Fruit fly (Drosophila melanogaster) whole organism, embryonic: ENCODE measurements around the gene CG4291.
A peak's percentile ranks its signal among the peaks of the same experiment; 100 is the strongest.

Experiments
- Adf1 ChIP-seq: fragments of 200-800 bp; sonication (Bioruptor generic); IDR thresholded peaks from 2 replicates; pipeline ENCODE4 v1.3.6; 2022; ENCODE audit warnings: missing biosample characterization, missing genetic modification characterization
- Awh ChIP-seq: fragments of 200-800 bp; sonication (Bioruptor generic); IDR thresholded peaks from 2 replicates; pipeline ENCODE4, ENCODE4 v1.3.6; 2022; ENCODE audit warnings: missing biosample characterization, missing genetic modification characterization
- BEAF-32 ChIP-seq: fragments of 200-800 bp; sonication (Bioruptor generic); optimal IDR thresholded peaks from 3 replicates; lab custom pipeline; 2017; ENCODE audit warnings: missing biosample characterization, missing genetic modification characterization, mild to moderate bottlenecking, moderate library complexity, missing genetic modification reagents
- CG10543 ChIP-seq: fragments of 200-800 bp; sonication (Bioruptor generic); optimal IDR thresholded peaks from 3 replicates; lab custom pipeline; 2017; ENCODE audit warnings: missing biosample characterization, mild to moderate bottlenecking, missing genetic modification characterization, moderate library complexity
- CG10979 ChIP-seq: fragments of 200-800 bp; sonication (Bioruptor generic); optimal IDR thresholded peaks from 2 replicates; lab custom pipeline; 2018; ENCODE audit warnings: missing biosample characterization, mild to moderate bottlenecking, missing genetic modification characterization, moderate library complexity
- CG11504 ChIP-seq: fragments of 200-800 bp; sonication (Bioruptor generic); optimal IDR thresholded peaks from 3 replicates; lab custom pipeline; 2019; ENCODE audit warnings: missing biosample characterization, mild to moderate bottlenecking, missing genetic modification characterization, moderate library complexity
- CG12659 ChIP-seq: fragments of 200-800 bp; sonication (Bioruptor generic); optimal IDR thresholded peaks from 3 replicates; lab custom pipeline; 2017; ENCODE audit warnings: mild to moderate bottlenecking, missing biosample characterization, missing genetic modification reagents, missing genetic modification characterization
- CG13287 ChIP-seq: fragments of 200-800 bp; sonication (Bioruptor generic); IDR thresholded peaks from 2 replicates; pipeline ENCODE4 v1.3.6; 2022; ENCODE audit warnings: missing biosample characterization, missing genetic modification characterization; ENCODE audit not compliant: partially characterized antibody
- CG14441 ChIP-seq: fragments of 200-800 bp; sonication (Bioruptor generic); IDR thresholded peaks from 2 replicates; pipeline ENCODE4 v1.3.6; 2022; ENCODE audit warnings: missing biosample characterization, missing genetic modification characterization
- CG14965 ChIP-seq: fragments of 200-800 bp; sonication (Bioruptor generic); optimal IDR thresholded peaks from 2 replicates; lab custom pipeline; 2016; ENCODE audit warnings: missing biosample characterization, missing genetic modification characterization, borderline replicate concordance
- CG15269 ChIP-seq: fragments of 200-800 bp; sonication (Bioruptor generic); optimal IDR thresholded peaks from 2 replicates; lab custom pipeline; 2018; ENCODE audit warnings: missing biosample characterization, mild to moderate bottlenecking, missing genetic modification characterization, moderate library complexity
- CG1603 ChIP-seq: fragments of 200-800 bp; sonication (Bioruptor generic); optimal IDR thresholded peaks from 2 replicates; lab custom pipeline; 2019; ENCODE audit warnings: missing biosample characterization, mild to moderate bottlenecking, missing genetic modification characterization, moderate library complexity
- CG17802 ChIP-seq: fragments of 200-800 bp; sonication (Bioruptor generic); optimal IDR thresholded peaks from 2 replicates; lab custom pipeline; 2018; ENCODE audit warnings: missing biosample characterization, mild to moderate bottlenecking, missing genetic modification characterization, moderate library complexity
- CG17829 ChIP-seq: fragments of 200-800 bp; optimal IDR thresholded peaks from 2 replicates; lab custom pipeline; 2019; ENCODE audit warnings: missing biosample characterization, mild to moderate bottlenecking, missing genetic modification characterization, moderate library complexity
- CG18476 ChIP-seq: fragments of 200-800 bp; sonication (Bioruptor generic); optimal IDR thresholded peaks from 2 replicates; lab custom pipeline; 2016; ENCODE audit warnings: missing biosample characterization, mild to moderate bottlenecking, missing genetic modification characterization
- CG30020 ChIP-seq: fragments of 200-800 bp; optimal IDR thresholded peaks from 2 replicates; lab custom pipeline; 2019; ENCODE audit warnings: missing biosample characterization, mild to moderate bottlenecking, missing genetic modification characterization, moderate library complexity
- CG3163 ChIP-seq: fragments of 200-800 bp; sonication (Bioruptor generic); optimal IDR thresholded peaks from 3 replicates; lab custom pipeline; 2016; ENCODE audit warnings: missing biosample characterization, missing genetic modification characterization
- CG32772 ChIP-seq: fragments of 200-800 bp; sonication (Bioruptor generic); IDR thresholded peaks from 2 replicates; pipeline ENCODE4 v1.3.6; 2022; ENCODE audit warnings: missing biosample characterization, missing genetic modification characterization
- CG4360 ChIP-seq: fragments of 200-800 bp; sonication (Bioruptor generic); IDR thresholded peaks from 2 replicates; pipeline ENCODE4 v1.3.6; 2022; ENCODE audit warnings: missing biosample characterization, missing genetic modification characterization
- CG6254 ChIP-seq: fragments of 200-800 bp; sonication (Bioruptor generic); optimal IDR thresholded peaks from 3 replicates; lab custom pipeline; 2017; ENCODE audit warnings: mild to moderate bottlenecking, missing biosample characterization, missing genetic modification reagents, missing genetic modification characterization
- D19B ChIP-seq: fragments of 200-800 bp; sonication (Bioruptor generic); optimal IDR thresholded peaks from 2 replicates; lab custom pipeline; 2017; ENCODE audit warnings: missing biosample characterization, mild to moderate bottlenecking, missing genetic modification characterization
- Dad ChIP-seq: fragments of 200-800 bp; sonication (Bioruptor generic); optimal IDR thresholded peaks from 3 replicates; lab custom pipeline; 2016; ENCODE audit warnings: missing biosample characterization, missing genetic modification characterization
- Dip3 ChIP-seq: fragments of 200-800 bp; sonication (Bioruptor generic); optimal IDR thresholded peaks from 3 replicates; lab custom pipeline; 2016; ENCODE audit warnings: missing biosample characterization, missing genetic modification characterization
- GATAe ChIP-seq: fragments of 200-800 bp; sonication (Bioruptor generic); conservative IDR thresholded peaks from 2 replicates; pipeline ENCODE4 v1.3.6; 2022; ENCODE audit warnings: missing biosample characterization, missing genetic modification characterization
- HHEX ChIP-seq: fragments of 200-800 bp; sonication (Bioruptor generic); optimal IDR thresholded peaks from 3 replicates; lab custom pipeline; 2017; ENCODE audit warnings: missing biosample characterization, mild to moderate bottlenecking, missing genetic modification characterization, missing genetic modification reagents
- HLH54F ChIP-seq: fragments of 200-800 bp; sonication (Bioruptor generic); optimal IDR thresholded peaks from 3 replicates; lab custom pipeline; 2016; ENCODE audit warnings: missing biosample characterization, missing genetic modification characterization
- Hr3 ChIP-seq: fragments of 200-800 bp; sonication (Bioruptor generic); optimal IDR thresholded peaks from 3 replicates; lab custom pipeline; 2016; ENCODE audit warnings: missing biosample characterization, missing genetic modification characterization
- Spps ChIP-seq: fragments of 200-800 bp; sonication (Bioruptor generic); optimal IDR thresholded peaks from 2 replicates; lab custom pipeline; 2018; ENCODE audit warnings: missing biosample characterization, mild to moderate bottlenecking, missing genetic modification characterization
- Tbp ChIP-seq: fragments of >200 bp; optimal IDR thresholded peaks from 2 replicates; lab custom pipeline; 2018; ENCODE audit warnings: missing biosample characterization, missing genetic modification characterization
- Xrp1 ChIP-seq: fragments of 200-800 bp; sonication (Bioruptor generic); IDR thresholded peaks from 2 replicates; pipeline ENCODE4 v1.3.6; 2022; ENCODE audit warnings: missing biosample characterization, missing genetic modification characterization
- ab ChIP-seq: fragments of 200-800 bp; sonication (Bioruptor generic); optimal IDR thresholded peaks from 2 replicates; lab custom pipeline; 2016; ENCODE audit warnings: missing biosample characterization, missing genetic modification characterization
- al ChIP-seq: fragments of 200-800 bp; sonication (Bioruptor generic); IDR thresholded peaks from 2 replicates; pipeline ENCODE4 v1.3.6; 2022; ENCODE audit warnings: missing biosample characterization, missing genetic modification characterization
- dm ChIP-seq: fragments of 200-800 bp; sonication (Bioruptor generic); optimal IDR thresholded peaks from 3 replicates; lab custom pipeline; 2016; ENCODE audit warnings: missing biosample characterization, missing genetic modification characterization
- dmrt99B ChIP-seq: fragments of 200-800 bp; sonication (Bioruptor generic); optimal IDR thresholded peaks from 2 replicates; lab custom pipeline; 2018; ENCODE audit warnings: missing biosample characterization, mild to moderate bottlenecking, missing genetic modification characterization, moderate library complexity
- eve ChIP-seq, 2 experiments: fragments of >200 bp; optimal IDR thresholded peaks; 2 replicates each; lab custom pipeline; 2017; ENCODE audit warnings: missing biosample characterization in 2 of 2, missing genetic modification characterization in 2 of 2
- exex ChIP-seq: fragments of 200-800 bp; sonication (Bioruptor generic); optimal IDR thresholded peaks from 4 replicates; lab custom pipeline; 2018; ENCODE audit warnings: missing biosample characterization, mild to moderate bottlenecking, missing genetic modification characterization, moderate library complexity
- fd3F ChIP-seq: fragments of 200-800 bp; sonication (Bioruptor generic); optimal IDR thresholded peaks from 2 replicates; lab custom pipeline; 2018; ENCODE audit warnings: missing biosample characterization, mild to moderate bottlenecking, missing genetic modification characterization, moderate library complexity
- fru ChIP-seq: fragments of >200 bp; optimal IDR thresholded peaks from 2 replicates; lab custom pipeline; 2017
- gcm ChIP-seq: fragments of 200-800 bp; sonication (Bioruptor generic); optimal IDR thresholded peaks from 2 replicates; lab custom pipeline; 2019; ENCODE audit warnings: missing biosample characterization, mild to moderate bottlenecking, missing genetic modification characterization, moderate library complexity
- gcm2 ChIP-seq: fragments of 200-800 bp; sonication (Bioruptor generic); optimal IDR thresholded peaks from 2 replicates; lab custom pipeline; 2016; ENCODE audit warnings: missing biosample characterization, missing genetic modification characterization
- gt ChIP-seq: fragments of 200-800 bp; sonication (Bioruptor generic); IDR thresholded peaks from 2 replicates; pipeline ENCODE4 v1.3.6; 2022; ENCODE audit warnings: missing biosample characterization, missing genetic modification characterization
- her ChIP-seq: fragments of 200-800 bp; sonication (Bioruptor generic); optimal IDR thresholded peaks from 2 replicates; lab custom pipeline; 2016; ENCODE audit warnings: missing biosample characterization, missing genetic modification characterization
- insv ChIP-seq, 2 experiments: fragments of 200-800 bp; sonication (Bioruptor generic); optimal IDR thresholded peaks; 3 replicates each; lab custom pipeline; 2016 to 2018; ENCODE audit warnings: missing biosample characterization in 2 of 2, missing genetic modification characterization in 2 of 2
- luna ChIP-seq: fragments of 200-800 bp; sonication (Bioruptor generic); optimal IDR thresholded peaks from 2 replicates; lab custom pipeline; 2016; ENCODE audit warnings: missing biosample characterization, missing genetic modification characterization
- pzg ChIP-seq: fragments of 200-800 bp; sonication (Bioruptor generic); optimal IDR thresholded peaks from 3 replicates; lab custom pipeline; 2018; ENCODE audit warnings: missing biosample characterization, mild to moderate bottlenecking, missing genetic modification characterization, moderate library complexity
- salm ChIP-seq: fragments of 200-800 bp; sonication (Bioruptor generic); optimal IDR thresholded peaks from 2 replicates; lab custom pipeline; 2018; ENCODE audit warnings: missing biosample characterization, mild to moderate bottlenecking, missing genetic modification characterization
- sc ChIP-seq, 3 experiments: fragments of >200 bp in 2 of 3; fragments of 200-800 bp in 1 of 3; sonication (Bioruptor generic) in 1 of 3; optimal IDR thresholded peaks; 2 replicates in 2 of 3; 3 replicates in 1 of 3; lab custom pipeline; 2017; ENCODE audit warnings: mild to moderate bottlenecking in 1 of 3, missing biosample characterization in 1 of 3, missing genetic modification characterization in 1 of 3, missing genetic modification reagents in 1 of 3
- sim ChIP-seq: fragments of 200-800 bp; sonication (Bioruptor generic); IDR thresholded peaks from 2 replicates; pipeline ENCODE4 v1.3.6; 2022; ENCODE audit warnings: missing biosample characterization, missing genetic modification characterization
- so ChIP-seq: fragments of 200-800 bp; sonication (Bioruptor generic); IDR thresholded peaks from 3 replicates; pipeline ENCODE4 v1.3.6; 2022; ENCODE audit warnings: missing biosample characterization, missing genetic modification characterization
- ttk ChIP-seq: fragments of 200-800 bp; sonication (Bioruptor generic); IDR thresholded peaks from 2 replicates; pipeline ENCODE4 v2.1.2; 2022; ENCODE audit warnings: missing biosample characterization, missing genetic modification characterization

Gene CG4291

DNA sequence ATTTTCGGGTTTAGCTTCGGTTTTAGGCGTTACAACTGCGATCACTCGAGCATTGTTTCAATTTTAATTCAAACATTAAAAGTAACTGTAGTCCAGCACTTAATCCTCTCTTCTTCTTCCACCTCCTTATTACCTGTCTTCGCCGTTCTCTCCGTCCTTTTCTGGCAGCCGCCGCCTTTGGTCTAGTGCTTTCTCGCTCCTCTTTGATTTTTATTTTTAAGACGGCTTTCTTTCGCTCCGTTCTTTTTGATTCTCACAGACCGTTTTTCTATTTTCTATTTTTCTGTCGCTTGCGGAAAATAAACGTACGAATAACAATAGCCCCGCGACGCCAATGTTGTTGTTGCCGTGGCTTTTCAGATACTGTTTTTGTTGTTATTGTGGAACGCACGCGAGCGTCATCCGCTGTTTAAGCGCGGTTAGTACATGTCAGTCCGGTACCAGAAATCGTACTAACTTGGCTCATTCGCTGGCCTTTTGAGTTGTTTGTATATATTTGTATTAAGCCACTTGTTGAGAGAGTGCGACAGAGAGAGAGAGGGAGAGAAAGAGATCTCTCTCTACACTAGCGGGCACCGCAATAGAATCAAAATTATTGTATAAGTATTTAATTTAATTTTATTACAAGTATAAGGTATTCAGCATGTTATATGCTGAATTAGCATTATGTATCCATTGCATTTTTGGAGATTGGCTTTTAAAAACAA is 15.5 kb upstream of the CG4291 start, which contains the start of gene aru (continued):
- TF ChIP-seq Tbp (no peak), Spps (tag; lab: Kevin White, UChicago) (no peak), dm (no peak), CG10979 (tag; lab: Kevin White, UChicago) (peak; percentile 31), CG11504 (tag; lab: Kevin White, UChicago) (peak; percentile 55), GATAe (GFP tag; lab: Robert Waterston, UW) (no peak), gcm2 (GFP tag; lab: Kevin White, UChicago) (no peak), Adf1 (GFP tag; lab: Robert Waterston, UW) (no peak), CG30020 (tag; lab: Kevin White, UChicago) (no peak), D19B (GFP tag; lab: Kevin White, UChicago) (no peak), fru (lab: Kevin White, UChicago) (no peak), CG4360 (peak; percentile 96), so (GFP tag; lab: Robert Waterston, UW) (no peak), CG1603 (tag; lab: Kevin White, UChicago) (peak; percentile 28), al (GFP tag; lab: Robert Waterston, UW) (no peak), CG32772 (GFP tag; lab: Robert Waterston, UW) (no peak), eve (GFP tag; optimal IDR thresholded peaks at IDR 0.05; lab: Kevin White, UChicago) (no peak), CG10543 (GFP tag; lab: Kevin White, UChicago) (peak; percentile 48), CG13287 (GFP tag; lab: Robert Waterston, UW) (peak; percentile 26; the same call in 1 of the 2 replicates), salm (tag; lab: Kevin White, UChicago) (no peak), dmrt99B (tag; lab: Kevin White, UChicago) (peak; percentile 49), CG6254 (GFP tag; lab: Kevin White, UChicago) (no peak), gt (no peak), CG18476 (GFP tag; lab: Kevin White, UChicago) (no peak), HLH54F (GFP tag; lab: Kevin White, UChicago) (no peak), exex (tag; lab: Kevin White, UChicago) (no peak), pzg (GFP tag; lab: Kevin White, UChicago) (no peak), Hr3 (no peak), Xrp1 (GFP tag; lab: Robert Waterston, UW) (peak; percentile 30; the same call in 1 of the 2 replicates), sim (no peak), HHEX (GFP tag; lab: Kevin White, UChicago) (peak; percentile 37), Dip3 (GFP tag; lab: Kevin White, UChicago) (no peak), CG3163 (GFP tag; lab: Kevin White, UChicago) (no peak), gcm (GFP tag; lab: Kevin White, UChicago) (peak; percentile 50), insv (GFP tag; optimal IDR thresholded peaks at IDR 0.05; lab: Kevin White, UChicago) (peak in 1 of 2 experiments; percentile 4), CG14965 (GFP tag; lab: Kevin White, UChicago) (no peak), ttk (GFP tag; lab: Robert Waterston, UW) (no peak), ab (GFP tag; lab: Kevin White, UChicago) (no peak), CG15269 (tag; lab: Kevin White, UChicago) (peak; percentile 43), Awh (GFP tag; lab: Robert Waterston, UW) (peak; percentile 24; the same call in 1 of the 2 replicates), luna (GFP tag; lab: Kevin White, UChicago) (no peak), sc (optimal IDR thresholded peaks at IDR 0.05; lab: Kevin White, UChicago) (no peak), sc (GFP tag; optimal IDR thresholded peaks at IDR 0.05; lab: Kevin White, UChicago) (no peak), CG17829 (peak; percentile 33), CG17802 (no peak), CG14441 (GFP tag; lab: Robert Waterston, UW) (no peak), CG12659 (GFP tag; lab: Kevin White, UChicago) (peak; percentile 47), Dad (GFP tag; lab: Kevin White, UChicago) (no peak), BEAF-32 (GFP tag; lab: Kevin White, UChicago) (no peak), her (GFP tag; lab: Kevin White, UChicago) (no peak), fd3F (GFP tag; lab: Kevin White, UChicago) (no peak)
